Worm (Caenorhabditis elegans): Measurements from ENCODE around the gene gro-1.

Gene gro-1

ce11 chrIII:5264813-5265212, at the start of gene gro-1:
TSS of gene gro-1 (plus strand) at chrIII:5265113.
- TF ChIP-seq lin-39 (tag; optimal IDR thresholded peaks at IDR 0.05) (no peak), fos-1 (tag; optimal IDR thresholded peaks at IDR 0.05) (no peak), skn-1 (tag; optimal IDR thresholded peaks at IDR 0.05) (no peak), unc-39 (tag; optimal IDR thresholded peaks at IDR 0.05) (no peak)

- TF ChIP-seq mdl-1 (tag; optimal IDR thresholded peaks at IDR 0.05), result no peak
- TF ChIP-seq nhr-77 (tag; optimal IDR thresholded peaks at IDR 0.05), result no peak
- TF ChIP-seq Y55F3AM.14 (GFP tag; optimal IDR thresholded peaks at IDR 0.05), result no peak
- no peak for TF ChIP-seq fos-1 (tag; optimal IDR thresholded peaks at IDR 0.05)
- no peak for TF ChIP-seq crh-2 (tag; optimal IDR thresholded peaks at IDR 0.05)
- no peak for TF ChIP-seq unc-62 (GFP tag; optimal IDR thresholded peaks at IDR 0.05)
- TF ChIP-seq mbf-1 (tag; optimal IDR thresholded peaks at IDR 0.05), result no peak
- TF ChIP-seq ama-1 (optimal IDR thresholded peaks at IDR 0.05), result no peak
- TF ChIP-seq dmd-4 (tag; optimal IDR thresholded peaks at IDR 0.05), result no peak
- no peak for TF ChIP-seq nhr-25 (tag; optimal IDR thresholded peaks at IDR 0.05)
- TF ChIP-seq unc-55 (GFP tag; optimal IDR thresholded peaks at IDR 0.05), result no peak
- TF ChIP-seq unc-39 (tag; optimal IDR thresholded peaks at IDR 0.05), result no peak
- TF ChIP-seq nhr-129 (tag; optimal IDR thresholded peaks at IDR 0.05), result no peak
Observed at ce11 chrIII:5215375-5215774, 49.5 kb upstream of the gro-1 start, which contains the start of gene ZC155.4. TSS of gene ZC155.4 (minus strand) at chrIII:5215475.

- TF ChIP-seq unc-62 (GFP tag; optimal IDR thresholded peaks at IDR 0.05) (no peak), ceh-82 (tag; optimal IDR thresholded peaks at IDR 0.05) (no peak), mdl-1 (tag; optimal IDR thresholded peaks at IDR 0.05) (no peak), elt-3 (tag; optimal IDR thresholded peaks at IDR 0.05) (no peak), nhr-11 (tag; optimal IDR thresholded peaks at IDR 0.05) (no peak), unc-39 (tag; optimal IDR thresholded peaks at IDR 0.05) (no peak), lin-13 (GFP tag; optimal IDR thresholded peaks at IDR 0.05) (no peak), nhr-77 (tag; optimal IDR thresholded peaks at IDR 0.05) (no peak), nhr-237 (tag; optimal IDR thresholded peaks at IDR 0.05) (no peak), nhr-21 (tag; optimal IDR thresholded peaks at IDR 0.05) (no peak), mbf-1 (tag; optimal IDR thresholded peaks at IDR 0.05) (no peak), C34F6.9 (tag; optimal IDR thresholded peaks at IDR 0.05) (no peak), lin-39 (tag; optimal IDR thresholded peaks at IDR 0.05) (no peak), zag-1 (tag; optimal IDR thresholded peaks at IDR 0.05) (no peak), crh-2 (tag; optimal IDR thresholded peaks at IDR 0.05) (no peak), gmeb-1 (tag; optimal IDR thresholded peaks at IDR 0.05) (no peak)
Observed at ce11 chrIII:5217511-5217910, 47.4 kb upstream of the gro-1 start, which contains the start of gene cutl-19. TSS of gene cutl-19 (minus strand) at chrIII:5217611.

- TF ChIP-seq mab-5 (tag; optimal IDR thresholded peaks at IDR 0.05) (peak; percentile 23), unc-39 (tag; optimal IDR thresholded peaks at IDR 0.05) (no peak)
Observed at ce11 chrIII:5218687-5219086, 46.2 kb upstream of the gro-1 start, which contains the start of gene ZC155.2. TSS of gene ZC155.2 (plus strand) at chrIII:5218987.

- TF ChIP-seq Y55F3AM.14 (GFP tag; optimal IDR thresholded peaks at IDR 0.05) (no peak), snpc-4 (tag; optimal IDR thresholded peaks at IDR 0.05) (no peak)
Observed at ce11 chrIII:5221820-5222219, 43.1 kb upstream of the gro-1 start.

- TF ChIP-seq skn-1 (tag; optimal IDR thresholded peaks at IDR 0.05) (no peak), lin-39 (tag; optimal IDR thresholded peaks at IDR 0.05) (no peak), nhr-77 (tag; optimal IDR thresholded peaks at IDR 0.05) (no peak), unc-39 (tag; optimal IDR thresholded peaks at IDR 0.05) (no peak), nhr-11 (tag; optimal IDR thresholded peaks at IDR 0.05) (no peak), F13H6.1 (tag; optimal IDR thresholded peaks at IDR 0.05) (peak; percentile 60), elt-3 (tag; optimal IDR thresholded peaks at IDR 0.05) (no peak), sma-3 (GFP tag; optimal IDR thresholded peaks at IDR 0.05) (no peak), nhr-129 (tag; optimal IDR thresholded peaks at IDR 0.05) (peak; percentile 62), fos-1 (tag; optimal IDR thresholded peaks at IDR 0.05) (no peak)
Observed at ce11 chrIII:5222777-5223176, 42.1 kb upstream of the gro-1 start.

ce11 chrIII:5224908-5225307, 40.0 kb upstream of the gro-1 start:
- no peak for TF ChIP-seq nhr-21 (tag; optimal IDR thresholded peaks at IDR 0.05)
- TF ChIP-seq sma-3 (GFP tag; optimal IDR thresholded peaks at IDR 0.05), result peak; percentile 47
- TF ChIP-seq sem-4 (tag; optimal IDR thresholded peaks at IDR 0.05), result no peak
- peak; percentile 63 for TF ChIP-seq unc-55 (GFP tag; optimal IDR thresholded peaks at IDR 0.05)
- TF ChIP-seq C34F6.9 (tag; optimal IDR thresholded peaks at IDR 0.05), result peak; percentile 51
- TF ChIP-seq fos-1 (tag; optimal IDR thresholded peaks at IDR 0.05), result peak; percentile 94
- no peak for TF ChIP-seq nhr-77 (tag; optimal IDR thresholded peaks at IDR 0.05)
- peak; percentile 61 for TF ChIP-seq nhr-129 (tag; optimal IDR thresholded peaks at IDR 0.05)

Data from whole organism, L2 larva.